Worm (Caenorhabditis elegans): ENCODE measurements around the gene T03F6.9.

The T03F6.9 gene

DNA sequence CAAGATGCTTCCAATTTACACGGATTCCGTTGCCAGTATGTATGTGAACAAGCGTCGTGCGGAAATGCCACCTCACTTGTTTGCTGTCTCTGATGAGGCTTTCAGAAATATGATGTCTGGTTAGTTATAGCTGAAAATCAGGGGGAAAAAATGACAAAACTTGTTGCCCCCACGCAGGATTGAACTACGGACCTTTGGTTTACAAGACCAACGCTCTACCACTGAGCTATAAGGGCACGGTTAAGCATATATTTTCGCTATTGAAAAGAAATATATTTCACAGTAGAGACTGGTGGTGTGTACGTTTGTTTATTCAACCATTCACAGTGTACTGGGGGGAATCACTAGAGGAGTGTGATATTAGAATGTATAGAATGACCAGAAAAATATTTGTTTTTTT, 40.3 kb upstream of the T03F6.9 start (continued):
- TF ChIP-seq C17E4.6 (GFP tag; IDR thresholded peaks at IDR 0.05) = no peak
- peak; percentile 40 for TF ChIP-seq attf-5 (GFP tag; optimal IDR thresholded peaks at IDR 0.05)
- no peak for TF ChIP-seq C06A6.2 (GFP tag; conservative IDR thresholded peaks at IDR 0.05)
- TF ChIP-seq madf-10 (tag; optimal IDR thresholded peaks at IDR 0.05) = peak; percentile 9
- TF ChIP-seq tbp1 (GFP tag; optimal IDR thresholded peaks at IDR 0.05) = peak; percentile 85
- TF ChIP-seq K11D2.4 (GFP tag; IDR thresholded peaks at IDR 0.05) = no peak
- TF ChIP-seq athp-1 (tag; optimal IDR thresholded peaks at IDR 0.05) = peak; percentile 57
- TF ChIP-seq nhr-90 (tag; optimal IDR thresholded peaks at IDR 0.05) = peak; percentile 57
- TF ChIP-seq B0336.3 (GFP tag; IDR thresholded peaks at IDR 0.05) = no peak
- no peak for TF ChIP-seq mcd-1 (GFP tag; IDR thresholded peaks at IDR 0.05)
- no peak for TF ChIP-seq let-526 (GFP tag; IDR thresholded peaks at IDR 0.05)
- TF ChIP-seq D2030.7 (GFP tag; IDR thresholded peaks at IDR 0.05) = peak; percentile 64
- no peak for TF ChIP-seq F33H1.4 (GFP tag; IDR thresholded peaks at IDR 0.05)
- no peak for TF ChIP-seq hlh-12 (tag; optimal IDR thresholded peaks at IDR 0.05)
- TF ChIP-seq nhr-120 (GFP tag; IDR thresholded peaks at IDR 0.05) = no peak
- TF ChIP-seq ama-1 (optimal IDR thresholded peaks at IDR 0.05) = no peak
- TF ChIP-seq ama-1 (GFP tag; optimal IDR thresholded peaks at IDR 0.05) = no peak
- TF ChIP-seq ztf-22 (GFP tag; optimal IDR thresholded peaks at IDR 0.05) = no peak
- TF ChIP-seq dpl-1 (GFP tag; optimal IDR thresholded peaks at IDR 0.05) = no peak
- peak; percentile 51 for TF ChIP-seq ztf-18 (tag; optimal IDR thresholded peaks at IDR 0.05)
- no peak for TF ChIP-seq lin-40 (tag; optimal IDR thresholded peaks at IDR 0.05)
- TF ChIP-seq nhr-80 (tag; optimal IDR thresholded peaks at IDR 0.05) = peak; percentile 17
- TF ChIP-seq T26A5.8 (tag; optimal IDR thresholded peaks at IDR 0.05) = no peak
- no peak for TF ChIP-seq ztf-28 (GFP tag; IDR thresholded peaks at IDR 0.05)
- no peak for TF ChIP-seq Y95B8A.8 (GFP tag; IDR thresholded peaks at IDR 0.05)
- TF ChIP-seq B0261.1 (tag; optimal IDR thresholded peaks at IDR 0.05) = peak; percentile 65
- TF ChIP-seq F55B11.4 (tag; optimal IDR thresholded peaks at IDR 0.05; ENCODE audit: borderline replicate concordance, insufficient read depth) = no peak
- TF ChIP-seq bed-1 (GFP tag; IDR thresholded peaks at IDR 0.05) = no peak
- TF ChIP-seq ztf-26 (tag; optimal IDR thresholded peaks at IDR 0.05) = no peak
- peak; percentile 60 for TF ChIP-seq fkh-3 (tag; optimal IDR thresholded peaks at IDR 0.05)
- TF ChIP-seq egl-44 (GFP tag; IDR thresholded peaks at IDR 0.05) = 0 out of 2 replicates have a peak, but pooled peaks have one; percentile 50
- TF ChIP-seq repo-1 (tag; optimal IDR thresholded peaks at IDR 0.05) = no peak
- TF ChIP-seq F22D6.2 (tag; optimal IDR thresholded peaks at IDR 0.05) = no peak

DNA sequence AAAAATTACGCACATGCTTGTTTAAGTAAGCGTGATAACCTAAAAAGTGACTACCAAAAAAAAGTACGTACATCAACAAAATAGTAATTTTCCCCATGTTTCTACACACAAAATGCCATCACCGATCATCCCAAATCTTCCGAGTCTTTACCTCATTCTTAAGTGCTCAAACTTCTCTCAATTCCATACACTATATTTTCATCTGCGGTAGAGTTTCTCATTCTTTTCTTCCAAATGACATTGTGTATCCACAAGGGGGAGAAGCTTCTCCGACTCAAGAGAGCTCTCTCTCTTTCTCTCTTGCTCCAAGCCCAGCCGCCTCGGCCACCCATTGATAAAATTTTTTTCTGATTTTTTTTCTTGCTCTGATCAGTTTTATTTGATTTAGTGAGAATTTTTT, 38.6 kb upstream of the T03F6.9 start, which contains the start of gene myo-6:
Gene myo-6, plus strand, starts transcription at position 301 of the 400 bp plus-strand sequence.
- no peak for TF ChIP-seq B0261.1 (tag; optimal IDR thresholded peaks at IDR 0.05)
- TF ChIP-seq cebp-2 (GFP tag; IDR thresholded peaks at IDR 0.05) = no peak
- no peak for TF ChIP-seq aptf-2 (GFP tag; conservative IDR thresholded peaks at IDR 0.05)
- no peak for TF ChIP-seq unc-62 (GFP tag; optimal IDR thresholded peaks at IDR 0.05)
- TF ChIP-seq F23B12.7 (tag; optimal IDR thresholded peaks at IDR 0.05; ENCODE audit: insufficient read depth) = no peak
- no peak for TF ChIP-seq tbx-9 (tag; optimal IDR thresholded peaks at IDR 0.05; ENCODE audit: borderline replicate concordance)
- TF ChIP-seq chd-7 (tag; optimal IDR thresholded peaks at IDR 0.05) = no peak
- no peak for TF ChIP-seq F39B2.1 (GFP tag; IDR thresholded peaks at IDR 0.05)
- TF ChIP-seq nhr-27 (tag; optimal IDR thresholded peaks at IDR 0.05) = no peak
